Worm (Caenorhabditis elegans): ENCODE results near the gene pqn-42.

The pqn-42 gene

DNA sequence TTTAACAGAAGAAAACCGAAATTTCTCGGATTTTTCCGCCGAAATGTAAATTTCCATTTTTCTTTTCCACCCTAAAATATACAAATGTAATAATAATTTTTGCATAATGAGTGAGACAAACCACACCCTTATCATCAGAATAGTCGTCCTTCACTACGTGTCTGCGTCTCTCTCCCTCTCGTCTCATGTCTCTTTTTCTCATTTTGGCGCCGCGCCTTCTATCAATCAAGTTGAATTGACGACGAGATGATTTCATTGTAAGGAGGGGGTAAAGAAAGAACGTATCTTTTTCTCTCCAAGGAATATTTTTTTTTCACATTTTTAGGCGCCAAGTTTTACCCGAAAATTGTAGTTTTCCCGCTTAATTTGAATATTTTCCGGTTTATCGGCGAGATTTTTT lies 16.5 kb downstream of the pqn-42 start:
- TF ChIP-seq ref-1 (GFP tag; conservative IDR thresholded peaks at IDR 0.05) (no peak), T22C8.4 (GFP tag; IDR thresholded peaks at IDR 0.05) (no peak), ztf-23 (GFP tag; IDR thresholded peaks at IDR 0.05) (no peak), cog-1 (tag; optimal IDR thresholded peaks at IDR 0.05) (no peak), flt-1 (GFP tag; IDR thresholded peaks at IDR 0.05) (no peak), klf-2 (GFP tag; conservative IDR thresholded peaks at IDR 0.05) (no peak), ztf-29 (GFP tag; IDR thresholded peaks at IDR 0.05) (no peak), tab-1 (GFP tag; IDR thresholded peaks at IDR 0.05) (no peak), med-1 (GFP tag; optimal IDR thresholded peaks at IDR 0.05; ENCODE audit: insufficient read depth) (no peak)

DNA sequence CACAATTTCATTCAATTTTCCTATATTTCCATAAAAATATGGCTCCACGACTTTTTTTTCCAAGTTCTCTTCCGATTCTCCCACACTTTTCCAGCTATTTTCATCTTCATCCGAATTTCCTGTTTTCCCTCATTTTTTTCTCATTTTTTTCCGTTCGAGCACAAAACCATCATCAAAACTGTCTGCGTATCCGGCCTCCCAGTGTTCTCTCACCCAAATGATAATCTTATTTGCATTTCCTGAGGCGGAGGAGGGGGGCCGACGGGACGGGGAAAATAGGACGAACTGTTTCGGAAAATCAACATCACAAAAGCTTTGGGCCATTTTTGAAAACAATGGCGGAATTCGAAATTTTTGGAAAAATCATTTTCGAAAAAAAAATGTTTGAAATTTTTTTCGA lies 18.5 kb downstream of the pqn-42 start:
- no peak for TF ChIP-seq cog-1 (tag; optimal IDR thresholded peaks at IDR 0.05)
- no peak for TF ChIP-seq ztf-29 (GFP tag; IDR thresholded peaks at IDR 0.05)
- TF ChIP-seq klf-2 (GFP tag; conservative IDR thresholded peaks at IDR 0.05): no peak
- no peak for TF ChIP-seq flt-1 (GFP tag; IDR thresholded peaks at IDR 0.05)
- TF ChIP-seq med-1 (GFP tag; optimal IDR thresholded peaks at IDR 0.05; ENCODE audit: insufficient read depth): no peak
- TF ChIP-seq tab-1 (GFP tag; IDR thresholded peaks at IDR 0.05): no peak
- TF ChIP-seq ref-1 (GFP tag; conservative IDR thresholded peaks at IDR 0.05): no peak
- no peak for TF ChIP-seq T22C8.4 (GFP tag; IDR thresholded peaks at IDR 0.05)
- no peak for TF ChIP-seq ztf-23 (GFP tag; IDR thresholded peaks at IDR 0.05)

DNA sequence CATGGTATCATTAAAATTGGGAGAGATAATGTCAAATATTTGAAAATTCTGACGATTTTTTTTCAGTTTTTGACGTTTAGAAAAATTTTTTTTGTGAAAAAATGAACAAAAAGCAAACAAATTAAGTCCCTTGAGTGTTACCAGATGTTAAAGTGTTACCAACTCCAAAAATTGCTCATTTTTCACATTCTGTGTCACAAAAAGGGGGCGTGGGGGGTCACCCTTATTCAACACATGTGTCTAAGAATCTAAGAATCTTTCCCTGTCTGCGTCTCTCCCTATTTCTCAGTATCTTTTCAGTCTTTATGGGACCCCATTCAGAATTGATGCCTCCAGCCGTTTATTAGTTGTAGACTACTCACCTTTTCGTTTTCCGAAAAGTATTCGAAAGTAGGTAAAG lies 19.8 kb downstream of the pqn-42 start:
- TF ChIP-seq ref-1 (GFP tag; conservative IDR thresholded peaks at IDR 0.05) (no peak), med-1 (GFP tag; optimal IDR thresholded peaks at IDR 0.05; ENCODE audit: insufficient read depth) (no peak), tab-1 (GFP tag; IDR thresholded peaks at IDR 0.05) (no peak), ztf-29 (GFP tag; IDR thresholded peaks at IDR 0.05) (no peak), T22C8.4 (GFP tag; IDR thresholded peaks at IDR 0.05) (no peak), cog-1 (tag; optimal IDR thresholded peaks at IDR 0.05) (no peak), ztf-23 (GFP tag; IDR thresholded peaks at IDR 0.05) (no peak), flt-1 (GFP tag; IDR thresholded peaks at IDR 0.05) (no peak), klf-2 (GFP tag; conservative IDR thresholded peaks at IDR 0.05) (no peak)

DNA sequence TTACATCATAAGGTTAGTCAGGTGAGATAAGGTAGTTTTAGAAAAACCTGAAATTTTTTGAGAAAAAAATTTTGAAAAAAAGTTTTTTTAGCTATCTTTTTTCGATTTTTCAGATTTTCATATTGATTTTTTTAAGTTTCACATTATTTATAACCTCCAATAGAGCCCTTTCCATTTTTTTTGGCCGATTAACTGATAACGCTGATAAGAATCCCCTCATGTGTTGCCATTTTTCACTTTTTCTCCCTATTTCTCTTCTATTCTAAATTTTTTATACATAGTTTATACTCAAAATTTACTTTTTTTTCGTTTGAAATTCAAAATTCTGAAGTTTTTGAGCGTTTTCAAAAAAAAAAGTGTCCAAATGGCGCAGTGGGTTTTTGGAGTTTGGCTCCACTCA lies 20.6 kb downstream of the pqn-42 start:
- no peak for TF ChIP-seq ref-1 (GFP tag; conservative IDR thresholded peaks at IDR 0.05)
- TF ChIP-seq T22C8.4 (GFP tag; IDR thresholded peaks at IDR 0.05): no peak
- no peak for TF ChIP-seq med-1 (GFP tag; optimal IDR thresholded peaks at IDR 0.05; ENCODE audit: insufficient read depth)
- no peak for TF ChIP-seq klf-2 (GFP tag; conservative IDR thresholded peaks at IDR 0.05)
- no peak for TF ChIP-seq tab-1 (GFP tag; IDR thresholded peaks at IDR 0.05)
- TF ChIP-seq ztf-23 (GFP tag; IDR thresholded peaks at IDR 0.05): no peak
- no peak for TF ChIP-seq ztf-29 (GFP tag; IDR thresholded peaks at IDR 0.05)
- TF ChIP-seq flt-1 (GFP tag; IDR thresholded peaks at IDR 0.05): no peak
- TF ChIP-seq cog-1 (tag; optimal IDR thresholded peaks at IDR 0.05): no peak

DNA sequence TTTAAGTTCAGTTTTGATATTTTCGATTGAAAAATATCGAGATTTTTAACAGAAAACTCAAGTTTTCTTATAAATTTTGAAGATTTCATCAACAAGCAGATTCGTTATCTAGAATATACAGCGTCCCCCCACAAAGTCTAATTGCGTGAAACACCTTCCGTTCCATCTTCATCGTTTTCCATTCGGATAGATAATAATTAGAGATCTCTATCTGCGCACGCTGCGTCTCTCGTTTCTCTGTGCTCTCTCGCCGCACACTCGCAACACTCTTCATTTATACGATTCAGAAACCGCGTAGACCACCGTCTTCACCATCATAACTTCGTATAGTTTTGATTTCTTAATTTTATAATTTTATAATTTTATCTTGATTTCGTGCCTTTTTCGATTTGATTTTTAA lies 22.0 kb downstream of the pqn-42 start:
- TF ChIP-seq ztf-29 (GFP tag; IDR thresholded peaks at IDR 0.05) (no peak), tab-1 (GFP tag; IDR thresholded peaks at IDR 0.05) (no peak), ztf-23 (GFP tag; IDR thresholded peaks at IDR 0.05) (no peak), klf-2 (GFP tag; conservative IDR thresholded peaks at IDR 0.05) (no peak), T22C8.4 (GFP tag; IDR thresholded peaks at IDR 0.05) (no peak), flt-1 (GFP tag; IDR thresholded peaks at IDR 0.05) (no peak), ref-1 (GFP tag; conservative IDR thresholded peaks at IDR 0.05) (no peak), cog-1 (tag; optimal IDR thresholded peaks at IDR 0.05) (no peak), med-1 (GFP tag; optimal IDR thresholded peaks at IDR 0.05; ENCODE audit: insufficient read depth) (no peak)

DNA sequence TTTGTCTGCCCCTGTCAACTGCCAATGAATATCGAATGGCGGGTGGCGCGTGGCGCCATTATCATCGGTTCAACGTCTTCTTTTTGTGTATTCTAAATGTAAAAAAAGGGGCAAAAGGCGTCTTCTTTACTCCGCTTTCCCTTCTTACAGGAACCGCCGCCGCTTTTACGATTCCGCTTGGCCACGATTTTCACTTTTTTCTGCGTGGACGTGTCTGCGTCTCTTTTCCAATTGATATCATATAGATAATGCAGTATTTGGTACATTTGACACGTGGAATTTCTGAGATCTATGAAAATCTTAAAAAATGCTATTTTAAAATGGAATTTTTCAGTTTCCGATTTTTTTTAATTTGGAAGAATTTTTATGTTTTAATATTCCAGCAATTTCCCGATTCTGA lies 23.2 kb downstream of the pqn-42 start:
- TF ChIP-seq cog-1 (tag; optimal IDR thresholded peaks at IDR 0.05) (no peak), ref-1 (GFP tag; conservative IDR thresholded peaks at IDR 0.05) (no peak), T22C8.4 (GFP tag; IDR thresholded peaks at IDR 0.05) (no peak), tab-1 (GFP tag; IDR thresholded peaks at IDR 0.05) (no peak), ztf-23 (GFP tag; IDR thresholded peaks at IDR 0.05) (no peak), klf-2 (GFP tag; conservative IDR thresholded peaks at IDR 0.05) (no peak), ztf-29 (GFP tag; IDR thresholded peaks at IDR 0.05) (no peak), flt-1 (GFP tag; IDR thresholded peaks at IDR 0.05) (no peak), med-1 (GFP tag; optimal IDR thresholded peaks at IDR 0.05; ENCODE audit: insufficient read depth) (no peak)

DNA sequence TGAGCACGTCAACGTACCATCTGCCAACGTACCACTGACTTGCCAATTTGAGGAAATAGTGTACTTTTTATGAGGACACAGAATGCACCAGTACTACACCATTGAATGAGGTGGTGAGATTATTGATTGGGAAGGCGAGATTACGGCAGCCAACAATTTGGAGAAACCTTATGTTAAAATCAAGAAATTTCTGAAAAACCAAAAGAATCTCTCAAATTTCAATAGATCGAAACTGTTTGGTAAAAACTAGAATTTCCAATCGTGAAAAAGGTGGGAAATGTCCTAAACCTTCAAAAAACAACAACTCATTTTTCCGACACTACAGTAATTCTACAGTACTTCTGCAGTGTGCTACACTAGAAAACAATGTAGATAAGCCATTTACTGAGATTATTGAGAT lies 26.8 kb downstream of the pqn-42 start, which contains the start of gene ceh-86:
Gene ceh-86, minus strand, starts transcription at position 101 of the 400 bp plus-strand sequence.
- no peak for TF ChIP-seq ref-1 (GFP tag; conservative IDR thresholded peaks at IDR 0.05)
- TF ChIP-seq T22C8.4 (GFP tag; IDR thresholded peaks at IDR 0.05): no peak
- no peak for TF ChIP-seq ztf-29 (GFP tag; IDR thresholded peaks at IDR 0.05)
- TF ChIP-seq flt-1 (GFP tag; IDR thresholded peaks at IDR 0.05): no peak
- TF ChIP-seq med-1 (GFP tag; optimal IDR thresholded peaks at IDR 0.05; ENCODE audit: insufficient read depth): no peak
- no peak for TF ChIP-seq klf-2 (GFP tag; conservative IDR thresholded peaks at IDR 0.05)
- TF ChIP-seq tab-1 (GFP tag; IDR thresholded peaks at IDR 0.05): no peak
- no peak for TF ChIP-seq ztf-23 (GFP tag; IDR thresholded peaks at IDR 0.05)
- no peak for TF ChIP-seq cog-1 (tag; optimal IDR thresholded peaks at IDR 0.05)

DNA sequence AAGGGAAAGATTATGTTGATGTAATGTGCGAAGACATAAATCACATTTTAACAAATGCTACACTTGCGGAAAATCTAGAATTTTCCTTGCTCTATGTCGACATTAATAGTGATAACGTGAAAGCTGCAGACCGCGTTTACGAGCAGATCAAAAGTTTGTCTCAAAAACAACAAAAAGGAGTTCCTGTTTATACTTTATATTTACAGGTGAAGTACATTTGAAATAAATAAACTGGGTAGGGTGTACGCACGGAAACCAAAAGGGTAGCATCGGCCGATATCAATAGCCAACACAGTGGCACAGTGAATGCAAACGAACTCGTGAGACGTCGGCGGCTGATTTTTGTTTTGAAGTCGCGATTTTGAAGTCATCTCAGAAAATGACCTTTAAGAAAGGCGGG lies 36.4 kb downstream of the pqn-42 start:
- TF ChIP-seq ref-1 (GFP tag; conservative IDR thresholded peaks at IDR 0.05) (no peak), flt-1 (GFP tag; IDR thresholded peaks at IDR 0.05) (no peak), med-1 (GFP tag; optimal IDR thresholded peaks at IDR 0.05; ENCODE audit: insufficient read depth) (no peak), T22C8.4 (GFP tag; IDR thresholded peaks at IDR 0.05) (no peak), klf-2 (GFP tag; conservative IDR thresholded peaks at IDR 0.05) (no peak), cog-1 (tag; optimal IDR thresholded peaks at IDR 0.05) (no peak), ztf-29 (GFP tag; IDR thresholded peaks at IDR 0.05) (no peak), ztf-23 (GFP tag; IDR thresholded peaks at IDR 0.05) (no peak), tab-1 (GFP tag; IDR thresholded peaks at IDR 0.05) (no peak)

DNA sequence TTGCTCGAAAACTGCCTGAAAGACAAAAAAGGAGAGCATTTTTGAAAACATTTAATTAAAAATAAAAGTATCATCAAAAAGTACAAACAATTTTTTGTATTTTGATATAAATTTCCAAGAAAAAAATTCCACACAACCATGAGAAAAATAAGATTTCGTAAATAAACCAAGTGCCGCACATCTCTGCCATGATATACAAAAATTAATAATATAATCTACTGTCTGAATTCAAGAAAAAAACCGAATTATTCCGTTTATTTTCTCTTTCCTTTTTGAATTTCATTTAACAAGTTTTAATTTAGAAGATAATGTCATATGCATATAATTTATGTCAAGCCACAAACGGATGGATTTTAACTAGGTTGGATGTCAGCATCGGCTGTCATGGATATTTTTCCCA lies 36.9 kb downstream of the pqn-42 start, which contains the start of gene F42G2.2:
Gene F42G2.2, plus strand, starts transcription at position 301 of the 400 bp plus-strand sequence.
- TF ChIP-seq med-1 (GFP tag; optimal IDR thresholded peaks at IDR 0.05; ENCODE audit: insufficient read depth): no peak
- TF ChIP-seq T22C8.4 (GFP tag; IDR thresholded peaks at IDR 0.05): no peak
- TF ChIP-seq ztf-29 (GFP tag; IDR thresholded peaks at IDR 0.05): no peak
- TF ChIP-seq klf-2 (GFP tag; conservative IDR thresholded peaks at IDR 0.05): no peak
- TF ChIP-seq cog-1 (tag; optimal IDR thresholded peaks at IDR 0.05): no peak
- TF ChIP-seq ztf-23 (GFP tag; IDR thresholded peaks at IDR 0.05): no peak
- no peak for TF ChIP-seq flt-1 (GFP tag; IDR thresholded peaks at IDR 0.05)
- TF ChIP-seq ref-1 (GFP tag; conservative IDR thresholded peaks at IDR 0.05): no peak
- no peak for TF ChIP-seq tab-1 (GFP tag; IDR thresholded peaks at IDR 0.05)

Data from whole organism, midembryonic.